Fruit fly (Drosophila melanogaster): ENCODE results near the gene frj.

DNA sequence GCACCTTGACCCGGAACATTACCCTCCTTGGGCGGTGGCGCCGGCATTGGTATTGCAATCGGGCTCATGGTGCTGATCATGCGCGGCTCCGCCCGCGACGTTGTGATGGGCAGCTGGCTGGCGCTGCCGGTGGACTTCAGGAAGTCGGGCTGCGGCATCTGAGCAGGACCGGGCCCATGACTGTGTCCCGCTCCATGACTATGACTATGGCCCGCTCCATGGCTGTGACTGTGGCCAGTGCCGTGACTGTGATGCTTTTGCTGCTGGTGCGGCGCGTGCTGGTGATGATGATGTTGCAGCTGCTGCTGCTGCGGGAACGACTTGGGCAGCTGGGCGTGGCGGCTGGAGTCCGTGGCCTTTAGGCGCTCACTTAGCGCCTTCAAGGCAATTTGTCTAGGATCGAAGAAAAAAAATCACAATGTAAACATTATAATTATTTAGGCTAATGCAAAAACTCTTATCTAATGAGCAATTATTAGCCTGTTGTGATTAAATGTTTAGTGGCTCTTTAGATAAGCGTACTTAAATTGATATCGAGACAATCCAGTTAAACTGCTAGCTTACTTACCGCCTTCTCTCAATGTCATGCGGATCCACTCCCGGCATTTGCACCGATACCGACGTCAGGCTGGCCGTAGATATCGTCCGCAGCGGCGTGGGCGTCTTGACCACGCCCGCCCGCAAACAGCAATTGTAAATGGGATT lies 19.2 kb downstream of the frj start:
- TF ChIP-seq usp (GFP tag; optimal IDR thresholded peaks at IDR 0.05) (no peak), Dll (optimal IDR thresholded peaks at IDR 0.05) (no peak), psq (optimal IDR thresholded peaks at IDR 0.05) (no peak), CG8478 (optimal IDR thresholded peaks at IDR 0.05) (no peak), EcR (GFP tag; optimal IDR thresholded peaks at IDR 0.05) (no peak)
